Worm (Caenorhabditis elegans) whole organism, late embryonic: ENCODE measurements around the gene Y75B7AL.2.

Source experiments
- C08G9.2 ChIP-seq: sonication (generic microtip); optimal IDR thresholded peaks from 2 replicates; lab custom pipeline; 2016; ENCODE audit warnings: mild to moderate bottlenecking, missing genetic modification characterization, moderate library complexity, missing compliant biosample characterization
- F13H6.1 ChIP-seq: sonication (generic microtip); optimal IDR thresholded peaks from 2 replicates; lab custom pipeline; 2016; ENCODE audit warnings: missing genetic modification characterization, missing compliant biosample characterization
- K02D7.2 ChIP-seq: sonication (generic microtip); optimal IDR thresholded peaks from 2 replicates; lab custom pipeline; 2017; ENCODE audit warnings: mild to moderate bottlenecking, missing genetic modification characterization, missing compliant biosample characterization
- ahr-1 ChIP-seq: sonication (generic microtip); optimal IDR thresholded peaks from 2 replicates; lab custom pipeline; 2016; ENCODE audit warnings: missing genetic modification characterization, missing compliant biosample characterization
- ceh-24 ChIP-seq: sonication (generic microtip); optimal IDR thresholded peaks from 2 replicates; lab custom pipeline; 2016; ENCODE audit warnings: mild to moderate bottlenecking, missing genetic modification characterization, missing compliant biosample characterization
- mec-3 ChIP-seq: sonication (generic microtip); optimal IDR thresholded peaks from 2 replicates; lab custom pipeline; 2016; ENCODE audit warnings: borderline replicate concordance, missing genetic modification characterization, missing compliant biosample characterization
- nfya-1 ChIP-seq: sonication (generic microtip); optimal IDR thresholded peaks from 2 replicates; lab custom pipeline; 2017; ENCODE audit warnings: missing genetic modification characterization, mild to moderate bottlenecking, missing compliant biosample characterization, antibody characterized with exemption, moderate library complexity
- nhr-11 ChIP-seq: fragments of 150-350 bp; optimal IDR thresholded peaks from 2 replicates; lab custom pipeline; 2014; ENCODE audit warnings: missing biosample characterization, missing genetic modification characterization
- pha-4 ChIP-seq: fragments of 150-350 bp; optimal IDR thresholded peaks from 2 replicates; lab custom pipeline; 2018; ENCODE audit warnings: missing biosample characterization, missing genetic modification reagents, missing genetic modification characterization
- pros-1 ChIP-seq: fragments of 150-350 bp; optimal IDR thresholded peaks from 2 replicates; lab custom pipeline; 2014; ENCODE audit warnings: missing biosample characterization, missing genetic modification reagents, missing genetic modification characterization
- tbx-2 ChIP-seq: sonication (generic microtip); optimal IDR thresholded peaks from 2 replicates; lab custom pipeline; 2016; ENCODE audit warnings: missing genetic modification characterization, missing compliant biosample characterization

- TF ChIP-seq ahr-1 (tag; lab: Kevin White, UChicago) (no peak), nfya-1 (tag; lab: Kevin White, UChicago) (no peak), C08G9.2 (tag; lab: Kevin White, UChicago) (no peak), nhr-11 (tag; lab: Kevin White, UChicago) (no peak), tbx-2 (tag; lab: Kevin White, UChicago) (no peak), pha-4 (tag; lab: Kevin White, UChicago) (no peak), K02D7.2 (tag; lab: Kevin White, UChicago) (no peak), mec-3 (tag; lab: Kevin White, UChicago) (no peak), ceh-24 (tag; lab: Kevin White, UChicago) (no peak), pros-1 (tag; lab: Kevin White, UChicago) (no peak), F13H6.1 (no peak)
Observed at ce11 chrV:1364346-1364745, 6.4 kb upstream of the Y75B7AL.2 start.
